Worm (Caenorhabditis elegans) whole organism, L4 larva: ENCODE results near the gene C55C3.4.

Source experiments
- D1046.2 ChIP-seq: fragments of 200-800 bp; sonication (Bioruptor generic); IDR thresholded peaks from 2 replicates; pipeline ENCODE4 v1.3.6; 2022; ENCODE audit warnings: missing genetic modification characterization, missing compliant biosample characterization
- F37D6.2 ChIP-seq: sonication (generic microtip); optimal IDR thresholded peaks from 2 replicates; lab custom pipeline; 2016; ENCODE audit warnings: mild to moderate bottlenecking, missing genetic modification characterization, missing compliant biosample characterization
- Y48G9A.11 ChIP-seq: fragments of 200-800 bp; sonication (Bioruptor generic); IDR thresholded peaks from 2 replicates; pipeline ENCODE4 v1.3.6; 2022; ENCODE audit warnings: missing genetic modification reagents, missing genetic modification characterization, missing compliant biosample characterization
- Y75B8A.6 ChIP-seq: fragments of 200-800 bp; sonication (Bioruptor generic); IDR thresholded peaks from 2 replicates; pipeline ENCODE4 v1.3.6; 2022; ENCODE audit warnings: missing genetic modification reagents, missing genetic modification characterization, missing compliant biosample characterization
- ZK546.5 ChIP-seq, 2 experiments: sonication (generic microtip); optimal IDR thresholded peaks; 2 replicates each; lab custom pipeline; 2017; ENCODE audit warnings: missing biosample characterization in 2 of 2, missing genetic modification characterization in 2 of 2
- aha-1 ChIP-seq: fragments of 150-350 bp; peaks from one replicate; lab custom pipeline; 2014; ENCODE audit warnings: missing biosample characterization, missing genetic modification characterization
- arid-1 ChIP-seq: fragments of 200-800 bp; sonication (Bioruptor generic); conservative IDR thresholded peaks from 2 replicates; pipeline ENCODE4 v1.3.6; 2022; ENCODE audit warnings: missing genetic modification reagents, missing genetic modification characterization, missing compliant biosample characterization
- attf-4 ChIP-seq: sonication (generic microtip); optimal IDR thresholded peaks from 3 replicates; lab custom pipeline; 2017; ENCODE audit warnings: missing biosample characterization, missing genetic modification characterization
- ceh-20 ChIP-seq: fragments of 200-800 bp; sonication (Bioruptor generic); IDR thresholded peaks from 2 replicates; pipeline ENCODE4 v1.3.6; 2022; ENCODE audit warnings: missing genetic modification reagents, missing genetic modification characterization, missing compliant biosample characterization
- ceh-28 ChIP-seq: fragments of 150-350 bp; optimal IDR thresholded peaks from 2 replicates; lab custom pipeline; 2014; ENCODE audit warnings: missing biosample characterization, missing genetic modification reagents, missing genetic modification characterization
- ceh-32 ChIP-seq: sonication (generic microtip); optimal IDR thresholded peaks from 2 replicates; lab custom pipeline; 2016; ENCODE audit warnings: mild to moderate bottlenecking, missing genetic modification characterization, missing compliant biosample characterization; ENCODE audit not compliant: poor library complexity
- ceh-62 ChIP-seq: sonication (generic microtip); optimal IDR thresholded peaks from 2 replicates; lab custom pipeline; 2017; ENCODE audit warnings: missing biosample characterization, missing genetic modification characterization
- ctbp-1 ChIP-seq: fragments of 200-800 bp; sonication (Bioruptor generic); IDR thresholded peaks from 2 replicates; pipeline ENCODE4 v1.3.6; 2022; ENCODE audit warnings: missing genetic modification reagents, missing genetic modification characterization, missing compliant biosample characterization
- daf-16 ChIP-seq, 3 experiments: sonication (generic microtip); optimal IDR thresholded peaks; 2 replicates each; lab custom pipeline; 2016 to 2017; ENCODE audit warnings: missing genetic modification characterization in 3 of 3, missing genetic modification reagents in 3 of 3, mild to moderate bottlenecking in 2 of 3, missing compliant biosample characterization in 2 of 3, missing biosample characterization in 1 of 3, moderate library complexity in 1 of 3
- dpl-1 ChIP-seq: fragments of 150-350 bp; optimal IDR thresholded peaks from 2 replicates; lab custom pipeline; 2014; ENCODE audit warnings: missing biosample characterization, missing genetic modification reagents, missing genetic modification characterization
- dve-1 ChIP-seq: sonication (generic microtip); optimal IDR thresholded peaks from 2 replicates; lab custom pipeline; 2017; ENCODE audit warnings: antibody characterized with exemption, mild to moderate bottlenecking, missing genetic modification characterization, missing compliant biosample characterization; ENCODE audit not compliant: insufficient read depth
- egl-27 ChIP-seq: sonication (generic microtip); optimal IDR thresholded peaks from 3 replicates; lab custom pipeline; 2017; ENCODE audit warnings: missing biosample characterization, missing genetic modification reagents, missing genetic modification characterization
- fkh-10 ChIP-seq: fragments of 150-350 bp; optimal IDR thresholded peaks from 2 replicates; lab custom pipeline; 2014; ENCODE audit warnings: missing biosample characterization, missing genetic modification reagents, missing genetic modification characterization
- gei-8 ChIP-seq: fragments of 200-800 bp; sonication (Bioruptor generic); optimal IDR thresholded peaks from 2 replicates; lab custom pipeline; 2018; ENCODE audit warnings: mild to moderate bottlenecking, missing genetic modification characterization, missing compliant biosample characterization
- hlh-30 ChIP-seq: sonication (generic microtip); optimal IDR thresholded peaks from 2 replicates; lab custom pipeline; 2017; ENCODE audit warnings: antibody characterized with exemption, mild to moderate bottlenecking, missing genetic modification characterization, missing compliant biosample characterization; ENCODE audit not compliant: insufficient read depth
- lin-13 ChIP-seq: fragments of 150-350 bp; optimal IDR thresholded peaks from 2 replicates; lab custom pipeline; 2014; ENCODE audit warnings: missing biosample characterization, missing genetic modification reagents, missing genetic modification characterization
- lin-29 ChIP-seq: fragments of 200-800 bp; sonication (Bioruptor generic); IDR thresholded peaks from 2 replicates; pipeline ENCODE4 v1.3.6; 2022; ENCODE audit warnings: missing genetic modification reagents, missing genetic modification characterization, missing compliant biosample characterization
- lin-38 ChIP-seq: fragments of 200-800 bp; sonication (Bioruptor generic); IDR thresholded peaks from 2 replicates; pipeline ENCODE4 v1.3.6; 2022; ENCODE audit warnings: missing genetic modification reagents, missing genetic modification characterization, missing compliant biosample characterization
- lir-3 ChIP-seq: sonication (generic microtip); optimal IDR thresholded peaks from 2 replicates; lab custom pipeline; 2016; ENCODE audit warnings: mild to moderate bottlenecking, missing genetic modification characterization, missing compliant biosample characterization
- mdt-29 ChIP-seq: fragments of 200-800 bp; sonication (Bioruptor generic); IDR thresholded peaks from 2 replicates; pipeline ENCODE4 v1.3.6; 2022; ENCODE audit warnings: missing genetic modification reagents, missing genetic modification characterization, missing compliant biosample characterization
- nhr-11 ChIP-seq: fragments of 150-350 bp; optimal IDR thresholded peaks from 2 replicates; lab custom pipeline; 2014; ENCODE audit warnings: missing biosample characterization, missing genetic modification characterization
- nhr-111 ChIP-seq: fragments of 200-800 bp; sonication (Bioruptor generic); optimal IDR thresholded peaks from 2 replicates; lab custom pipeline; 2018; ENCODE audit warnings: mild to moderate bottlenecking, missing genetic modification characterization, missing compliant biosample characterization
- nhr-237 ChIP-seq: sonication (generic microtip); optimal IDR thresholded peaks from 2 replicates; lab custom pipeline; 2017; ENCODE audit warnings: missing biosample characterization, missing genetic modification characterization
- nhr-25 ChIP-seq: sonication (generic microtip); optimal IDR thresholded peaks from 2 replicates; lab custom pipeline; 2017; ENCODE audit warnings: missing genetic modification characterization, mild to moderate bottlenecking, missing compliant biosample characterization, antibody characterized with exemption, moderate library complexity, borderline replicate concordance; ENCODE audit not compliant: insufficient read depth
- nhr-28 ChIP-seq: fragments of 150-350 bp; optimal IDR thresholded peaks from 2 replicates; lab custom pipeline; 2014; ENCODE audit warnings: missing biosample characterization, missing genetic modification characterization
- nhr-6 ChIP-seq: fragments of 150-350 bp; optimal IDR thresholded peaks from 2 replicates; lab custom pipeline; 2014; ENCODE audit warnings: missing biosample characterization, missing genetic modification characterization
- nhr-76 ChIP-seq: fragments of 150-350 bp; optimal IDR thresholded peaks from 2 replicates; lab custom pipeline; 2014; ENCODE audit warnings: missing biosample characterization, missing genetic modification characterization
- nhr-77 ChIP-seq: fragments of 150-350 bp; optimal IDR thresholded peaks from 2 replicates; lab custom pipeline; 2014; ENCODE audit warnings: missing biosample characterization, missing genetic modification characterization
- pqm-1 ChIP-seq: sonication (generic microtip); optimal IDR thresholded peaks from 2 replicates; lab custom pipeline; 2017; ENCODE audit warnings: missing biosample characterization, missing genetic modification characterization
- saeg-2 ChIP-seq: fragments of 200-800 bp; sonication (Bioruptor generic); IDR thresholded peaks from 2 replicates; pipeline ENCODE4 v1.3.6; 2022; ENCODE audit warnings: missing genetic modification reagents, missing genetic modification characterization, missing compliant biosample characterization
- sdz-12 ChIP-seq: fragments of 200-800 bp; sonication (Bioruptor generic); optimal IDR thresholded peaks from 2 replicates; lab custom pipeline; 2018; ENCODE audit warnings: mild to moderate bottlenecking, missing genetic modification characterization, missing compliant biosample characterization
- snpc-1.2 ChIP-seq: fragments of 200-800 bp; sonication (Bioruptor generic); IDR thresholded peaks from 2 replicates; pipeline ENCODE4 v1.3.6; 2022; ENCODE audit warnings: missing genetic modification reagents, missing genetic modification characterization, missing compliant biosample characterization
- tag-97 ChIP-seq: fragments of 200-800 bp; sonication (Bioruptor generic); IDR thresholded peaks from 2 replicates; pipeline ENCODE4 v1.3.6; 2022; ENCODE audit warnings: missing genetic modification characterization, missing compliant biosample characterization
- tra-1 ChIP-seq: fragments of 200-800 bp; sonication (Bioruptor generic); IDR thresholded peaks from 2 replicates; pipeline ENCODE4 v1.3.6; 2022; ENCODE audit warnings: missing genetic modification reagents, missing genetic modification characterization, missing compliant biosample characterization
- unc-130 ChIP-seq: sonication (generic microtip); optimal IDR thresholded peaks from 2 replicates; lab custom pipeline; 2016; ENCODE audit warnings: missing genetic modification reagents, missing genetic modification characterization, missing compliant biosample characterization
- unc-62 ChIP-seq, 3 experiments: fragments of 150-350 bp in 1 of 3; sonication (generic microtip); optimal IDR thresholded peaks in 2 of 3; peaks in 1 of 3; 1 replicate in 1 of 3; 2 replicates in 2 of 3; lab custom pipeline; 2014 to 2017; ENCODE audit warnings: missing biosample characterization in 3 of 3, missing genetic modification characterization in 3 of 3, missing genetic modification reagents in 3 of 3, missing genotype in 1 of 3
- zag-1 ChIP-seq: fragments of 150-350 bp; optimal IDR thresholded peaks from 2 replicates; lab custom pipeline; 2014; ENCODE audit warnings: missing biosample characterization, missing genetic modification characterization
- zip-2 ChIP-seq: fragments of 150-350 bp; optimal IDR thresholded peaks from 2 replicates; lab custom pipeline; 2014; ENCODE audit warnings: missing biosample characterization, missing genetic modification characterization
- ztf-11 ChIP-seq: fragments of 150-350 bp; optimal IDR thresholded peaks from 2 replicates; lab custom pipeline; 2014; ENCODE audit warnings: missing biosample characterization, missing genetic modification characterization
- ztf-7 ChIP-seq: fragments of 150-350 bp; optimal IDR thresholded peaks from 2 replicates; lab custom pipeline; 2014; ENCODE audit warnings: missing biosample characterization, missing genetic modification characterization

Gene C55C3.4

ce11 chrIV:5678044-5678443 lies at the start of gene C55C3.4:
Gene C55C3.4 (minus strand): TSS chrIV:5678144.
- TF ChIP-seq ztf-7 (tag; lab: Kevin White, UChicago): no peak
- no peak for TF ChIP-seq unc-130 (GFP tag; lab: Kevin White, UChicago)
- no peak for TF ChIP-seq nhr-6 (tag; lab: Kevin White, UChicago)
- no peak for TF ChIP-seq ceh-62 (tag; lab: Kevin White, UChicago)
- no peak for TF ChIP-seq daf-16 (GFP tag; optimal IDR thresholded peaks at IDR 0.05; lab: Kevin White, UChicago)
- TF ChIP-seq daf-16 (tag; optimal IDR thresholded peaks at IDR 0.05; lab: Kevin White, UChicago): no peak
- no peak for TF ChIP-seq lin-13 (GFP tag; lab: Kevin White, UChicago)
- no peak for TF ChIP-seq pqm-1 (tag; lab: Kevin White, UChicago)
- no peak for TF ChIP-seq ztf-11 (tag; lab: Kevin White, UChicago)
- TF ChIP-seq lir-3 (tag; lab: Kevin White, UChicago): no peak
- TF ChIP-seq hlh-30 (tag; lab: Kevin White, UChicago): no peak

- TF ChIP-seq tag-97 (GFP tag; lab: Robert Waterston, UW) (no peak), nhr-6 (tag; lab: Kevin White, UChicago) (no peak), lin-13 (GFP tag; lab: Kevin White, UChicago) (no peak), saeg-2 (GFP tag; lab: Robert Waterston, UW) (no peak), Y48G9A.11 (no peak), arid-1 (GFP tag; lab: Robert Waterston, UW) (no peak), gei-8 (GFP tag; lab: Kevin White, UChicago) (no peak), nhr-11 (tag; lab: Kevin White, UChicago) (no peak), ceh-32 (tag; lab: Kevin White, UChicago) (no peak), ztf-7 (tag; lab: Kevin White, UChicago) (no peak), ZK546.5 (tag; optimal IDR thresholded peaks at IDR 0.05; lab: Kevin White, UChicago) (no peak), tra-1 (GFP tag; lab: Robert Waterston, UW) (no peak), zag-1 (tag; lab: Kevin White, UChicago) (no peak), mdt-29 (GFP tag; lab: Robert Waterston, UW) (no peak), lin-38 (no peak), sdz-12 (no peak), ctbp-1 (GFP tag; lab: Robert Waterston, UW) (no peak), dpl-1 (GFP tag; lab: Kevin White, UChicago) (no peak)
Observed at ce11 chrIV:5725300-5725699, 47.4 kb upstream of the C55C3.4 start, which contains the start of gene H35B03.1. Gene H35B03.1 (plus strand): TSS chrIV:5725600.

ce11 chrIV:5723659-5724058 lies 45.7 kb upstream of the C55C3.4 start:
- TF ChIP-seq fkh-10 (GFP tag; lab: Kevin White, UChicago) (peak; percentile 65), nhr-25 (tag; lab: Kevin White, UChicago) (no peak), lin-38 (no peak), ceh-20 (no peak), D1046.2 (GFP tag; lab: Robert Waterston, UW) (no peak)

ce11 chrIV:5715341-5716112 lies 37.6 kb upstream of the C55C3.4 start:
- TF ChIP-seq Y75B8A.6 (GFP tag; lab: Robert Waterston, UW) (no peak), aha-1 (tag; lab: Kevin White, UChicago) (peak; percentile 55), fkh-10 (GFP tag; lab: Kevin White, UChicago) (peak; percentile 33), unc-62 (GFP tag; optimal IDR thresholded peaks at IDR 0.05 in 1 of 2; lab: Kevin White, UChicago) (peak in 1 of 2 experiments; percentile 58), unc-62 (tag; optimal IDR thresholded peaks at IDR 0.05; lab: Kevin White, UChicago) (no peak), ceh-28 (tag; lab: Kevin White, UChicago) (no peak), F37D6.2 (tag; lab: Kevin White, UChicago) (no peak), ztf-11 (tag; lab: Kevin White, UChicago) (no peak), lin-29 (GFP tag; lab: Robert Waterston, UW) (no peak), egl-27 (tag; lab: Kevin White, UChicago) (no peak), dve-1 (no peak), nhr-28 (tag; lab: Kevin White, UChicago) (no peak), nhr-237 (no peak), zip-2 (no peak), nhr-111 (no peak), attf-4 (tag; lab: Kevin White, UChicago) (no peak), nhr-77 (tag; lab: Kevin White, UChicago) (no peak), snpc-1.2 (GFP tag; lab: Robert Waterston, UW) (no peak), nhr-76 (tag; lab: Kevin White, UChicago) (no peak)
